Worm (Caenorhabditis elegans) whole organism, L3 larva: ENCODE results near the gene ZK822.1.

Experiments
- ZK546.5 ChIP-seq: sonication (generic microtip); optimal IDR thresholded peaks from 2 replicates; lab custom pipeline; 2017; ENCODE audit warnings: missing biosample characterization, missing genetic modification characterization
- ama-1 ChIP-seq: fragments of 150-350 bp; optimal IDR thresholded peaks from 2 replicates; lab custom pipeline; 2018
- ceh-9 ChIP-seq: sonication (generic microtip); optimal IDR thresholded peaks from 2 replicates; lab custom pipeline; 2018; ENCODE audit warnings: missing biosample characterization, missing genetic modification characterization
- elt-3 ChIP-seq, 3 experiments: fragments of 150-350 bp in 1 of 3; sonication (generic microtip) in 2 of 3; optimal IDR thresholded peaks; 2 replicates in 2 of 3; 4 replicates in 1 of 3; lab custom pipeline; 2014 to 2017; ENCODE audit warnings: missing biosample characterization in 3 of 3, missing genetic modification characterization in 3 of 3
- eor-1 ChIP-seq, 2 experiments: fragments of 150-350 bp; optimal IDR thresholded peaks; 2 replicates each; lab custom pipeline; 2014 to 2018; ENCODE audit warnings: missing biosample characterization in 2 of 2, missing genetic modification characterization in 2 of 2
- fkh-10 ChIP-seq: sonication (generic microtip); optimal IDR thresholded peaks from 2 replicates; lab custom pipeline; 2017; ENCODE audit warnings: missing biosample characterization, missing genetic modification reagents, missing genetic modification characterization
- nhr-11 ChIP-seq: fragments of 150-350 bp; optimal IDR thresholded peaks from 2 replicates; lab custom pipeline; 2014; ENCODE audit warnings: missing biosample characterization, missing genetic modification characterization
- nhr-12 ChIP-seq: fragments of 150-350 bp; optimal IDR thresholded peaks from 2 replicates; lab custom pipeline; 2014; ENCODE audit warnings: missing biosample characterization, missing genetic modification characterization
- nhr-237 ChIP-seq: fragments of 150-350 bp; optimal IDR thresholded peaks from 2 replicates; lab custom pipeline; 2014; ENCODE audit warnings: missing biosample characterization, missing genetic modification characterization
- nhr-28 ChIP-seq: fragments of 150-350 bp; optimal IDR thresholded peaks from 2 replicates; lab custom pipeline; 2014; ENCODE audit warnings: missing biosample characterization, missing genetic modification characterization
- nhr-76 ChIP-seq: fragments of 150-350 bp; sonication (generic microtip); optimal IDR thresholded peaks from 5 replicates; lab custom pipeline; 2014; ENCODE audit warnings: missing biosample characterization, missing genetic modification characterization
- nhr-77 ChIP-seq: fragments of 150-350 bp; optimal IDR thresholded peaks from 2 replicates; lab custom pipeline; 2014; ENCODE audit warnings: missing biosample characterization, missing genetic modification characterization
- skn-1 ChIP-seq: fragments of 150-350 bp; optimal IDR thresholded peaks from 2 replicates; lab custom pipeline; 2014; ENCODE audit warnings: missing biosample characterization, missing genetic modification characterization
- snpc-4 ChIP-seq: fragments of 150-350 bp; optimal IDR thresholded peaks from 2 replicates; lab custom pipeline; 2014; ENCODE audit warnings: missing biosample characterization, missing genetic modification characterization

- TF ChIP-seq fkh-10 (GFP tag; lab: Kevin White, UChicago) (no peak), ZK546.5 (tag; lab: Kevin White, UChicago) (no peak), nhr-12 (no peak), ama-1 (lab: Kevin White, UChicago) (no peak), snpc-4 (tag; lab: Kevin White, UChicago) (no peak), nhr-237 (no peak), eor-1 (tag; optimal IDR thresholded peaks at IDR 0.05; lab: Kevin White, UChicago) (no peak), skn-1 (tag; lab: Kevin White, UChicago) (no peak), ceh-9 (tag; lab: Kevin White, UChicago) (no peak), nhr-76 (no peak), nhr-28 (tag; lab: Kevin White, UChicago) (no peak), nhr-11 (no peak), elt-3 (tag; optimal IDR thresholded peaks at IDR 0.05; lab: Kevin White, UChicago) (no peak), nhr-77 (tag; lab: Kevin White, UChicago) (no peak)
Observed at ce11 chrIV:11938554-11938953, 16.6 kb upstream of the ZK822.1 start.
